Worm (Caenorhabditis elegans): ENCODE results near the gene larp-1.

The larp-1 gene

DNA sequence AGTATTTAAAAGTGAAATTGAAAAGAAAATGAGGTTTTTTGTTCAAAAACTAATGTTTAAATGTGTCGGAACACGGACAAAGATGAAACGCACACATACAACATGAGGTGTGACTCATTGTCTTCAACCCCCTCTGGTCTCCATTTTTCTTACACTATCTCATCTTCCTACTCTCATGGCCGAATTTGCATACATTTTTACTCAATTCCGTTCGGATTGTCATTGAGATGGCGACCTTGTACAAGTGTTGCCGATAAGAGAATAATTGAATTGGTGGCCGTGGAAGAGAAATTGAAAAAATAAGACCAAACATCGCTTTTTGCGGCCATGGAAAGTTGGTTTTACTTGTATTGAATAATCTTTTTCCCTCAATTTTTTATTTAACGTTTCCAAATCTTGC lies 29.7 kb upstream of the larp-1 start, which contains the start of gene txbp-3:
txbp-3 (minus strand) TSS at position 285 of the 400 bp plus-strand sequence.
- peak in 1 of 2 experiments; percentile 20 for TF ChIP-seq unc-62 (GFP tag; optimal IDR thresholded peaks at IDR 0.05 in 1 of 2)
- TF ChIP-seq unc-62 (tag; optimal IDR thresholded peaks at IDR 0.05) = no peak
- TF ChIP-seq T26A8.4 (GFP tag; IDR thresholded peaks at IDR 0.05) = no peak
- no peak for TF ChIP-seq egl-27 (tag; optimal IDR thresholded peaks at IDR 0.05)
- TF ChIP-seq ZK546.5 (tag; optimal IDR thresholded peaks at IDR 0.05) = no peak
- no peak for TF ChIP-seq lin-38 (GFP tag; IDR thresholded peaks at IDR 0.05)
- no peak for TF ChIP-seq zfp-3 (GFP tag; conservative IDR thresholded peaks at IDR 0.05)
- TF ChIP-seq hif-1 (tag; optimal IDR thresholded peaks at IDR 0.05) = peak in 1 of 2 experiments; percentile 33
- TF ChIP-seq vab-7 (GFP tag; IDR thresholded peaks at IDR 0.05) = no peak
- TF ChIP-seq dmd-6 (GFP tag; IDR thresholded peaks at IDR 0.05) = peak; percentile 57; the same call in 1 of the 2 replicates
- TF ChIP-seq zip-11 (GFP tag; IDR thresholded peaks at IDR 0.05) = no peak
- TF ChIP-seq madf-9 (GFP tag; conservative IDR thresholded peaks at IDR 0.05) = no peak
- TF ChIP-seq pha-4 (GFP tag; IDR thresholded peaks at IDR 0.05) = no peak
- peak; percentile 76 for TF ChIP-seq pha-4 (tag; optimal IDR thresholded peaks at IDR 0.05)
- peak; percentile 79 for TF ChIP-seq dve-1 (tag; optimal IDR thresholded peaks at IDR 0.05; ENCODE audit: insufficient read depth)
- TF ChIP-seq fkh-10 (GFP tag; optimal IDR thresholded peaks at IDR 0.05) = peak; percentile 37
- no peak for TF ChIP-seq ceh-44 (GFP tag; IDR thresholded peaks at IDR 0.05)
- peak; percentile 85 for TF ChIP-seq pqm-1 (tag; optimal IDR thresholded peaks at IDR 0.05)
- no peak for TF ChIP-seq mdt-29 (GFP tag; IDR thresholded peaks at IDR 0.05)
- no peak for TF ChIP-seq egl-43 (GFP tag; IDR thresholded peaks at IDR 0.05)
- no peak for TF ChIP-seq Y75B8A.6 (GFP tag; IDR thresholded peaks at IDR 0.05)
- TF ChIP-seq F26F4.8 (GFP tag; conservative IDR thresholded peaks at IDR 0.05) = no peak
- TF ChIP-seq nhr-77 (tag; optimal IDR thresholded peaks at IDR 0.05) = peak; percentile 42
- no peak for TF ChIP-seq skn-1 (tag; optimal IDR thresholded peaks at IDR 0.05)
- no peak for TF ChIP-seq cey-2 (tag; optimal IDR thresholded peaks at IDR 0.05; ENCODE audit: borderline replicate concordance, insufficient read depth)
- TF ChIP-seq R02D3.7 (tag; optimal IDR thresholded peaks at IDR 0.05) = no peak
- peak; percentile 58 for TF ChIP-seq hlh-30 (tag; optimal IDR thresholded peaks at IDR 0.05; ENCODE audit: insufficient read depth)
- TF ChIP-seq dpl-1 (GFP tag; optimal IDR thresholded peaks at IDR 0.05) = peak; percentile 54
- peak; percentile 83 for TF ChIP-seq mes-2 (tag; optimal IDR thresholded peaks at IDR 0.05; ENCODE audit: poor library complexity, severe bottlenecking)
- TF ChIP-seq nhr-41 (GFP tag; IDR thresholded peaks at IDR 0.05) = no peak
- TF ChIP-seq ZK337.2 (GFP tag; IDR thresholded peaks at IDR 0.05) = no peak
- TF ChIP-seq Y48G9A.11 (GFP tag; IDR thresholded peaks at IDR 0.05) = no peak
- peak; percentile 80 for TF ChIP-seq mxl-3 (GFP tag; optimal IDR thresholded peaks at IDR 0.05)
- TF ChIP-seq rbr-2 (tag; optimal IDR thresholded peaks at IDR 0.05) = peak; percentile 1
- peak in 1 of 2 experiments; percentile 59 for TF ChIP-seq lsy-2 (tag; optimal IDR thresholded peaks at IDR 0.05)
- TF ChIP-seq nhr-102 (tag; optimal IDR thresholded peaks at IDR 0.05) = no peak
- TF ChIP-seq unc-130 (GFP tag; optimal IDR thresholded peaks at IDR 0.05) = no peak
- peak; percentile 77 for TF ChIP-seq nhr-28 (tag; optimal IDR thresholded peaks at IDR 0.05)
- no peak for TF ChIP-seq aha-1 (tag)
- no peak for TF ChIP-seq ceh-28 (tag; optimal IDR thresholded peaks at IDR 0.05)
- TF ChIP-seq mep-1 (tag; optimal IDR thresholded peaks at IDR 0.05) = peak; percentile 71
- TF ChIP-seq sdz-12 (GFP tag; optimal IDR thresholded peaks at IDR 0.05) = no peak
- TF ChIP-seq ces-1 (GFP tag; optimal IDR thresholded peaks at IDR 0.05) = peak; percentile 12
- TF ChIP-seq tra-1 (GFP tag; IDR thresholded peaks at IDR 0.05) = no peak
- TF ChIP-seq spr-3 (GFP tag; optimal IDR thresholded peaks at IDR 0.05) = no peak
- TF ChIP-seq ama-1 (optimal IDR thresholded peaks at IDR 0.05) = no peak
- TF ChIP-seq nhr-6 (tag; optimal IDR thresholded peaks at IDR 0.05) = peak; percentile 50
- TF ChIP-seq daf-16 (GFP tag; optimal IDR thresholded peaks at IDR 0.05) = no peak
- TF ChIP-seq daf-16 (tag; optimal IDR thresholded peaks at IDR 0.05) = peak; percentile 24
- no peak for TF ChIP-seq lir-3 (tag; optimal IDR thresholded peaks at IDR 0.05)
- TF ChIP-seq daf-19 (GFP tag; conservative IDR thresholded peaks at IDR 0.05) = no peak
- TF ChIP-seq mdl-1 (tag; optimal IDR thresholded peaks at IDR 0.05) = peak in 1 of 2 experiments; percentile 5
